Fruit fly (Drosophila melanogaster) whole organism, embryonic: ENCODE data around the gene CG5171.

Source experiments
- ATbp ChIP-seq: fragments of 200-800 bp; sonication (Bioruptor generic); optimal IDR thresholded peaks from 2 replicates; lab custom pipeline; 2017; ENCODE audit warnings: missing biosample characterization, mild to moderate bottlenecking, missing genetic modification characterization, missing genetic modification reagents
- Atf6 ChIP-seq: fragments of 200-800 bp; sonication (Bioruptor generic); IDR thresholded peaks from 2 replicates; pipeline ENCODE4 v1.3.6; 2022; ENCODE audit warnings: missing biosample characterization, missing genetic modification characterization
- BtbVII ChIP-seq: fragments of 200-800 bp; sonication (Bioruptor generic); optimal IDR thresholded peaks from 3 replicates; lab custom pipeline; 2017; ENCODE audit warnings: missing biosample characterization, mild to moderate bottlenecking, missing genetic modification characterization
- CG10209 ChIP-seq: fragments of 200-800 bp; sonication (Bioruptor generic); optimal IDR thresholded peaks from 3 replicates; lab custom pipeline; 2017; ENCODE audit warnings: missing biosample characterization, mild to moderate bottlenecking, missing genetic modification characterization, missing genetic modification reagents
- CG10979 ChIP-seq: fragments of 200-800 bp; sonication (Bioruptor generic); optimal IDR thresholded peaks from 2 replicates; lab custom pipeline; 2018; ENCODE audit warnings: missing biosample characterization, mild to moderate bottlenecking, missing genetic modification characterization, moderate library complexity
- CG11093 ChIP-seq: fragments of 200-800 bp; sonication (Bioruptor generic); IDR thresholded peaks from 3 replicates; pipeline ENCODE4 v1.3.6; 2022; ENCODE audit warnings: missing biosample characterization, missing genetic modification characterization
- CG12769 ChIP-seq: fragments of 200-800 bp; sonication (Bioruptor generic); optimal IDR thresholded peaks from 2 replicates; lab custom pipeline; 2019; ENCODE audit warnings: missing biosample characterization, mild to moderate bottlenecking, missing genetic modification characterization, moderate library complexity
- CG12942 ChIP-seq: fragments of 200-800 bp; sonication (Bioruptor generic); optimal IDR thresholded peaks from 3 replicates; lab custom pipeline; 2016; ENCODE audit warnings: missing biosample characterization, missing genetic modification characterization
- CG14050 ChIP-seq: fragments of 200-800 bp; sonication (Bioruptor generic); IDR thresholded peaks from 3 replicates; pipeline ENCODE4 v1.3.6; 2022; ENCODE audit warnings: missing biosample characterization, missing genetic modification characterization
- CG1529 ChIP-seq: fragments of 200-800 bp; sonication (Bioruptor generic); optimal IDR thresholded peaks from 3 replicates; lab custom pipeline; 2018; ENCODE audit warnings: missing biosample characterization, missing genetic modification characterization
- CG17186 ChIP-seq: fragments of 200-800 bp; sonication (Bioruptor generic); optimal IDR thresholded peaks from 3 replicates; lab custom pipeline; 2017; ENCODE audit warnings: missing biosample characterization, missing genetic modification reagents, missing genetic modification characterization
- CG18476 ChIP-seq: fragments of 200-800 bp; sonication (Bioruptor generic); optimal IDR thresholded peaks from 2 replicates; lab custom pipeline; 2016; ENCODE audit warnings: missing biosample characterization, mild to moderate bottlenecking, missing genetic modification characterization
- CG2889 ChIP-seq: fragments of 200-800 bp; sonication (Bioruptor generic); IDR thresholded peaks from 3 replicates; pipeline ENCODE4 v1.3.6; 2022; ENCODE audit warnings: missing biosample characterization, missing genetic modification characterization
- CG33213 ChIP-seq: fragments of 200-800 bp; sonication (Bioruptor generic); optimal IDR thresholded peaks from 3 replicates; lab custom pipeline; 2016; ENCODE audit warnings: missing biosample characterization, missing genetic modification characterization
- CG4282 ChIP-seq: fragments of 200-800 bp; sonication (Bioruptor generic); optimal IDR thresholded peaks from 2 replicates; lab custom pipeline; 2016; ENCODE audit warnings: missing biosample characterization, missing genetic modification characterization
- CG4404 ChIP-seq: fragments of 200-800 bp; sonication (Bioruptor generic); IDR thresholded peaks from 2 replicates; pipeline ENCODE4 v1.3.6; 2022; ENCODE audit warnings: missing biosample characterization, missing genetic modification characterization
- CG7839 ChIP-seq: fragments of 200-800 bp; sonication (Bioruptor generic); optimal IDR thresholded peaks from 3 replicates; lab custom pipeline; 2018; ENCODE audit warnings: missing biosample characterization, mild to moderate bottlenecking, missing genetic modification characterization, moderate library complexity
- CG8478 ChIP-seq: fragments of >200 bp; optimal IDR thresholded peaks from 2 replicates; lab custom pipeline; 2018
- CG8765 ChIP-seq: fragments of 200-800 bp; sonication (Bioruptor generic); IDR thresholded peaks from 2 replicates; pipeline ENCODE4 v1.3.6; 2022; ENCODE audit warnings: missing biosample characterization, missing genetic modification characterization
- CG9932 ChIP-seq: fragments of 200-800 bp; sonication (Bioruptor generic); IDR thresholded peaks from 2 replicates; pipeline ENCODE4 v1.3.6; 2022; ENCODE audit warnings: missing biosample characterization, missing genetic modification characterization
- CrebB ChIP-seq: fragments of 200-800 bp; sonication (Bioruptor generic); optimal IDR thresholded peaks from 3 replicates; lab custom pipeline; 2018; ENCODE audit warnings: missing biosample characterization, mild to moderate bottlenecking, missing genetic modification characterization
- Deaf1 ChIP-seq: fragments of 200-800 bp; optimal IDR thresholded peaks from 3 replicates; lab custom pipeline; 2019; ENCODE audit warnings: missing biosample characterization, mild to moderate bottlenecking, missing genetic modification characterization, moderate library complexity
- Gsc ChIP-seq: fragments of 200-800 bp; sonication (Bioruptor generic); IDR thresholded peaks from 2 replicates; pipeline ENCODE4 v1.3.6; 2022; ENCODE audit warnings: missing biosample characterization, missing genetic modification characterization
- HmgZ ChIP-seq: fragments of 200-800 bp; sonication (Bioruptor generic); optimal IDR thresholded peaks from 2 replicates; lab custom pipeline; 2018; ENCODE audit warnings: missing biosample characterization, mild to moderate bottlenecking, missing genetic modification characterization
- Hmr ChIP-seq: fragments of 200-800 bp; sonication (Bioruptor generic); optimal IDR thresholded peaks from 3 replicates; lab custom pipeline; 2017; ENCODE audit warnings: mild to moderate bottlenecking, missing biosample characterization, missing genetic modification reagents, missing genetic modification characterization
- Jarid2 ChIP-seq: fragments of 200-800 bp; sonication (Bioruptor generic); optimal IDR thresholded peaks from 3 replicates; lab custom pipeline; 2017; ENCODE audit warnings: mild to moderate bottlenecking, missing biosample characterization, missing genetic modification reagents, missing genetic modification characterization
- NC2α ChIP-seq: fragments of 200-800 bp; sonication (Bioruptor generic); optimal IDR thresholded peaks from 2 replicates; lab custom pipeline; 2016; ENCODE audit warnings: missing biosample characterization, missing genetic modification characterization
- Oaz ChIP-seq: fragments of 200-800 bp; sonication (Bioruptor generic); IDR thresholded peaks from 2 replicates; pipeline ENCODE4 v1.3.6; 2022; ENCODE audit warnings: missing biosample characterization, missing genetic modification characterization
- Opbp ChIP-seq: fragments of 200-800 bp; sonication (Bioruptor generic); IDR thresholded peaks from 3 replicates; pipeline ENCODE4 v1.3.6; 2022; ENCODE audit warnings: missing biosample characterization, missing genetic modification characterization; ENCODE audit not compliant: partially characterized antibody
- Ptx1 ChIP-seq: fragments of 200-800 bp; sonication (Bioruptor generic); IDR thresholded peaks from 2 replicates; pipeline ENCODE4 v1.3.6; 2022; ENCODE audit warnings: missing biosample characterization, missing genetic modification characterization
- Side ChIP-seq: fragments of 200-800 bp; sonication (Bioruptor generic); optimal IDR thresholded peaks from 2 replicates; lab custom pipeline; 2016; ENCODE audit warnings: missing biosample characterization, missing genetic modification characterization
- Stat92E ChIP-seq, 3 experiments: fragments of >200 bp in 2 of 3; fragments of 200-800 bp in 1 of 3; sonication (Bioruptor generic) in 1 of 3; optimal IDR thresholded peaks; 2 replicates each; lab custom pipeline; 2017 to 2019; ENCODE audit warnings: missing biosample characterization in 3 of 3, missing genetic modification characterization in 3 of 3, mild to moderate bottlenecking in 1 of 3, moderate library complexity in 1 of 3
- TFAM ChIP-seq: fragments of 200-800 bp; sonication (Bioruptor generic); optimal IDR thresholded peaks from 2 replicates; lab custom pipeline; 2017; ENCODE audit warnings: missing biosample characterization, missing genetic modification characterization, inconsistent platforms
- ara ChIP-seq: fragments of 200-800 bp; sonication (Bioruptor generic); IDR thresholded peaks from 2 replicates; pipeline ENCODE4 v1.3.6; 2022; ENCODE audit warnings: missing biosample characterization, missing genetic modification characterization
- ase ChIP-seq: fragments of 200-800 bp; sonication (Bioruptor generic); IDR thresholded peaks from 3 replicates; pipeline ENCODE4 v1.3.6; 2022; ENCODE audit warnings: missing biosample characterization, missing genetic modification characterization
- chinmo ChIP-seq: fragments of 200-800 bp; sonication (Bioruptor generic); IDR thresholded peaks from 4 replicates; pipeline ENCODE4 v1.3.6; 2022; ENCODE audit warnings: missing biosample characterization, missing genetic modification characterization; ENCODE audit not compliant: partially characterized antibody
- dimm ChIP-seq: fragments of 200-800 bp; sonication (Bioruptor generic); IDR thresholded peaks from 2 replicates; pipeline ENCODE4 v1.3.6; 2022; ENCODE audit warnings: missing biosample characterization, missing genetic modification characterization
- esg ChIP-seq: fragments of 200-800 bp; sonication (Bioruptor generic); conservative IDR thresholded peaks from 2 replicates; pipeline ENCODE4 v1.3.6; 2022; ENCODE audit warnings: missing biosample characterization, missing genetic modification characterization
- eyg ChIP-seq: fragments of 200-800 bp; sonication (Bioruptor generic); optimal IDR thresholded peaks from 3 replicates; lab custom pipeline; 2016; ENCODE audit warnings: missing biosample characterization, missing genetic modification characterization
- ftz-f1 ChIP-seq: fragments of 200-800 bp; sonication (Bioruptor generic); optimal IDR thresholded peaks from 2 replicates; lab custom pipeline; 2016; ENCODE audit warnings: missing biosample characterization, missing genetic modification characterization
- gro ChIP-seq: fragments of 200-800 bp; sonication (Bioruptor generic); optimal IDR thresholded peaks from 2 replicates; lab custom pipeline; 2016; ENCODE audit warnings: missing biosample characterization, missing genetic modification characterization
- her ChIP-seq: fragments of 200-800 bp; sonication (Bioruptor generic); optimal IDR thresholded peaks from 2 replicates; lab custom pipeline; 2016; ENCODE audit warnings: missing biosample characterization, missing genetic modification characterization
- jigr1 ChIP-seq: fragments of 200-800 bp; sonication (Bioruptor generic); IDR thresholded peaks from 3 replicates; pipeline ENCODE4 v1.3.6; 2022; ENCODE audit warnings: missing biosample characterization, missing genetic modification characterization
- kay ChIP-seq: fragments of 200-800 bp; sonication (Bioruptor generic); optimal IDR thresholded peaks from 2 replicates; lab custom pipeline; 2016; ENCODE audit warnings: missing biosample characterization, missing genetic modification characterization
- klu ChIP-seq: fragments of 200-800 bp; sonication (Bioruptor generic); IDR thresholded peaks from 2 replicates; pipeline ENCODE4 v1.3.6; 2022; ENCODE audit warnings: missing biosample characterization, missing genetic modification characterization
- knrl ChIP-seq: fragments of 200-800 bp; sonication (Bioruptor generic); IDR thresholded peaks from 3 replicates; pipeline ENCODE4 v1.3.6; 2022; ENCODE audit warnings: missing biosample characterization, missing genetic modification characterization; ENCODE audit not compliant: partially characterized antibody
- phol ChIP-seq: fragments of 200-800 bp; sonication (Bioruptor generic); optimal IDR thresholded peaks from 3 replicates; lab custom pipeline; 2018; ENCODE audit warnings: missing biosample characterization, mild to moderate bottlenecking, missing genetic modification characterization, moderate library complexity
- ro ChIP-seq: fragments of 200-800 bp; sonication (Bioruptor generic); IDR thresholded peaks from 2 replicates; pipeline ENCODE4 v1.3.6; 2022; ENCODE audit warnings: missing biosample characterization, missing genetic modification characterization
- salm ChIP-seq: fragments of 200-800 bp; sonication (Bioruptor generic); optimal IDR thresholded peaks from 2 replicates; lab custom pipeline; 2018; ENCODE audit warnings: missing biosample characterization, mild to moderate bottlenecking, missing genetic modification characterization
- ttk ChIP-seq: fragments of 200-800 bp; sonication (Bioruptor generic); IDR thresholded peaks from 2 replicates; pipeline ENCODE4 v2.1.2; 2022; ENCODE audit warnings: missing biosample characterization, missing genetic modification characterization
- z ChIP-seq: fragments of 200-800 bp; sonication (Bioruptor generic); IDR thresholded peaks from 3 replicates; pipeline ENCODE4 v1.3.6; 2022; ENCODE audit warnings: missing biosample characterization, missing genetic modification characterization

CG5171 gene

DNA sequence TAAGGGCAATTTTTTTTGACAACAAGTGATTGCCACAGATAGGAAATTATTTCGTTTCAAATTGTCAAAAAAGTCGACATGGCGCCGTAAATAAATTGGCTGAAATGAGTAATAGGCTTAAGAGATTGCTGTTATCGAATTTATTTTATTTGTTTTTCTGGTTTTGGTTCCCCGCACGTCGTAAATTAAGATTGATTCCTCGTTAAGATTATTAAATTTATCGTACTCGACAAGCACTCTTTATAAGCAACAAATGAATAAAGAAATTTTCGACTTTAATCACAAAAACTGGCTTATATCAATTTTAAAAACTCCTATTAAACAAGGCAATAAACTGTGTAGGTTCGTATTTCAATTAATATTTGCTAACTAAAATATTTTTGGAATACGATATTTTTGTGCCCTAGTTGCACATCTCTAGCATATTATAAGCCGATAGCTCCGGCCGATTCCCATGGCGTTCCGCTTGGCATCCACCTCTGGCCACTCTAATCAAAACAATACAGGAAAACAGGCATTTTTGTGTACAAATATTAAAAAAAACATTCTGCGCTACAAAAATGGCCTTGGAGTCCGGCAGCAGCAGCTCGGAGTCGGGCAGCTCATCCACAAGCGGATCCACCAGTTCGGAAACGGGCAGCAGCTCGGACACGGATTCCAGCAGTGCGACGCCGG, 10.9 kb downstream of the CG5171 start, which contains the start of gene chm (continued):
- TF ChIP-seq gro (GFP tag; lab: Kevin White, UChicago) (peak; percentile 7), eyg (no peak), CG12942 (GFP tag; lab: Kevin White, UChicago) (no peak), her (GFP tag; lab: Kevin White, UChicago) (peak; percentile 22), CG8478 (no peak), CG10979 (no peak), Atf6 (no peak), jigr1 (GFP tag; lab: Robert Waterston, UW) (peak; percentile 58; the same call in 1 of the 3 replicates), esg (GFP tag; lab: Robert Waterston, UW) (no peak), Opbp (GFP tag; lab: Robert Waterston, UW) (peak; percentile 92), Stat92E (GFP tag; optimal IDR thresholded peaks at IDR 0.05; lab: Kevin White, UChicago) (no peak), CG9932 (GFP tag; lab: Robert Waterston, UW) (peak; percentile 83), CG7839 (peak; percentile 34), Ptx1 (GFP tag; lab: Robert Waterston, UW) (peak; percentile 32), BtbVII (GFP tag; lab: Kevin White, UChicago) (no peak), ttk (GFP tag; lab: Robert Waterston, UW) (no peak), CG4282 (GFP tag; lab: Kevin White, UChicago) (no peak), CG33213 (GFP tag; lab: Kevin White, UChicago) (peak; percentile 40), ro (GFP tag; lab: Robert Waterston, UW) (no peak), TFAM (GFP tag; lab: Kevin White, UChicago) (no peak), kay (no peak), NC2α (no peak), Deaf1 (no peak), knrl (GFP tag; lab: Robert Waterston, UW) (peak; percentile 90), Side (GFP tag; lab: Kevin White, UChicago) (peak; percentile 11), phol (tag; lab: Kevin White, UChicago) (peak; percentile 60), CG17186 (peak; percentile 14), CG1529 (GFP tag; lab: Kevin White, UChicago) (no peak), CG12769 (tag; lab: Kevin White, UChicago) (peak; percentile 39), chinmo (GFP tag; lab: Robert Waterston, UW) (peak; percentile 60; the same call in 3 of the 4 replicates), CG8765 (GFP tag; lab: Robert Waterston, UW) (no peak), Hmr (GFP tag; lab: Kevin White, UChicago) (no peak), HmgZ (tag; lab: Kevin White, UChicago) (peak; percentile 60), dimm (no peak), Gsc (no peak), Oaz (no peak), CG11093 (GFP tag; lab: Robert Waterston, UW) (no peak), klu (GFP tag; lab: Robert Waterston, UW) (no peak), ara (GFP tag; lab: Robert Waterston, UW) (no peak), ftz-f1 (GFP tag; lab: Kevin White, UChicago) (peak; percentile 8), CrebB (no peak), Jarid2 (GFP tag; lab: Kevin White, UChicago) (no peak), ATbp (GFP tag; lab: Kevin White, UChicago) (no peak), CG2889 (GFP tag; lab: Robert Waterston, UW) (0 out of 3 replicates have a peak, but pooled peaks have one; percentile 11), z (GFP tag; lab: Robert Waterston, UW) (no peak), CG4404 (GFP tag; lab: Robert Waterston, UW) (no peak), CG10209 (GFP tag; lab: Kevin White, UChicago) (no peak), ase (GFP tag; lab: Robert Waterston, UW) (no peak), CG18476 (GFP tag; lab: Kevin White, UChicago) (no peak), salm (tag; lab: Kevin White, UChicago) (no peak), CG14050 (GFP tag; lab: Robert Waterston, UW) (no peak)
